Fruit fly (Drosophila melanogaster) whole organism: Measurements from ENCODE around the gene CG5641.

ENCODE experiments used
- CG8478 ChIP-seq: fragments of >200 bp; optimal IDR thresholded peaks from 2 replicates; lab custom pipeline; 2018; ENCODE audit warnings: inconsistent platforms
- pan ChIP-seq: fragments of >200 bp; optimal IDR thresholded peaks from 2 replicates; lab custom pipeline; 2017
- usp ChIP-seq: fragments of >200 bp; optimal IDR thresholded peaks from 2 replicates; lab custom pipeline; 2017; ENCODE audit warnings: missing biosample characterization, missing genetic modification characterization, mixed read lengths

dm6 chr3R:12383784-12384183 is 45.3 kb downstream of the CG5641 start:
- TF ChIP-seq usp (GFP tag; lab: Kevin White, UChicago) (no peak), CG8478 (no peak), pan (lab: Kevin White, UChicago) (no peak)
